Fruit fly (Drosophila melanogaster) Kc167 (cell line): ENCODE measurements around the gene CG10730.

Experiments
- Myc ChIP-seq: fragments of >200 bp; optimal IDR thresholded peaks from 2 replicates; lab custom pipeline; 2017; ENCODE audit warnings: missing external identifiers
- Sin3A ChIP-seq: fragments of >200 bp; optimal IDR thresholded peaks from 2 replicates; lab custom pipeline; 2018; ENCODE audit warnings: missing external identifiers
- h ChIP-seq: fragments of >200 bp; optimal IDR thresholded peaks from 3 replicates; lab custom pipeline; 2018; ENCODE audit warnings: missing external identifiers
- insv ChIP-seq: fragments of >200 bp; optimal IDR thresholded peaks from 3 replicates; lab custom pipeline; 2018; ENCODE audit warnings: missing external identifiers
- psq ChIP-seq: fragments of >200 bp; optimal IDR thresholded peaks from 2 replicates; lab custom pipeline; 2017; ENCODE audit warnings: missing external identifiers
- ttk ChIP-seq: sonication (Bioruptor generic); optimal IDR thresholded peaks from 2 replicates; lab custom pipeline; 2017; ENCODE audit warnings: missing external identifiers

The CG10730 gene

dm6 chr2L:20072095-20072494 lies at the start of gene CG10730:
CG10730 (minus strand) TSS chr2L:20072195.
- TF ChIP-seq psq: no peak
- TF ChIP-seq Myc: no peak
- no peak for TF ChIP-seq h (lab: Kevin White, UChicago)
- no peak for TF ChIP-seq insv (lab: Kevin White, UChicago)
- TF ChIP-seq ttk (lab: Kevin White, UChicago): no peak
- TF ChIP-seq Sin3A (lab: Kevin White, UChicago): no peak

- TF ChIP-seq insv (lab: Kevin White, UChicago) (no peak), h (lab: Kevin White, UChicago) (no peak), Myc (no peak)
Measured at dm6 chr2L:20121233-20121551, 49.2 kb upstream of the CG10730 start.

DNA sequence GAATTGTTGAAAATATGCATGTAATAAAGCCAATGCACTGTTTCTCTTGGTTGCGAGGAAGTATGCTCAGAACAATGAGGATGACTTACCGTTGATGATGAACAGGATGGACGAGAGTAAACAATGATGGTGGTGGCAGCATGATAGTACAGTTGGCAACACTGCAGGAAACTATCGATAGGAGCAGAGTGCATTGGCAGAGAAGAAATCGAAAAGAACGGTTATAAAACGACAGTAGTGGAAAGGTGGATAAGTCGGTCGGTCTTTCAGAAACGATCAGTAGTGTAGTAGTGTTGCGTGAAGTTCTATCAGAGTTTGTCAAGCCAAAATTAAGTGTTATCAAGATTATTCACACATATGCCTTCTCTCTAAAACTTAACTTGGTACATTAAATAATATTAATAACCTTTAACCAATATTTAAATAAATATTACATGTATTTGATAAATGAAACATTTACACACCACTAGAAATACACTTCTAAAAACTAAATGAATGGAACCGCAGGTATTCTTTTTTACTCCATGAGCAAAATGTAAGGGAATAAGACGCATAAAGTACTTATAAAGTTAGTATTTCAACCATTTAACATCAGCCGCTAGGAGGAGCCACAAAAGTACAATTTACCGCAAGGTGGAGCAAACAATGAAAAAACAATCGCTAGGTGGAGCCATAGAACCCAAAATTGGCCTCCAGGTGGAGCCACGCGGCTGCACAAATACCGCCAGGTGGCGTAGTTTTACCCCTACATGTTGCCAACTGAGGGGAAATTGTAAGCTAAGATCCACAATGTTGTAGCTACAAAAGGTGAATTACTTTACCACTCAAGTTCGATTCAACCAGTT lies 48.6 kb upstream of the CG10730 start:
- TF ChIP-seq psq (no peak), ttk (lab: Kevin White, UChicago) (no peak), h (lab: Kevin White, UChicago) (no peak), insv (lab: Kevin White, UChicago) (no peak), Myc (no peak), Sin3A (lab: Kevin White, UChicago) (no peak)

dm6 chr2L:20117752-20118151 lies 45.8 kb upstream of the CG10730 start:
- TF ChIP-seq insv (lab: Kevin White, UChicago): no peak
- TF ChIP-seq Sin3A (lab: Kevin White, UChicago): no peak

- no peak for TF ChIP-seq ttk (lab: Kevin White, UChicago)
- no peak for TF ChIP-seq insv (lab: Kevin White, UChicago)
- TF ChIP-seq Sin3A (lab: Kevin White, UChicago): no peak
- TF ChIP-seq h (lab: Kevin White, UChicago): no peak
- no peak for TF ChIP-seq Myc
- TF ChIP-seq psq: no peak
Measured at dm6 chr2L:20115865-20116264, 43.9 kb upstream of the CG10730 start.

DNA sequence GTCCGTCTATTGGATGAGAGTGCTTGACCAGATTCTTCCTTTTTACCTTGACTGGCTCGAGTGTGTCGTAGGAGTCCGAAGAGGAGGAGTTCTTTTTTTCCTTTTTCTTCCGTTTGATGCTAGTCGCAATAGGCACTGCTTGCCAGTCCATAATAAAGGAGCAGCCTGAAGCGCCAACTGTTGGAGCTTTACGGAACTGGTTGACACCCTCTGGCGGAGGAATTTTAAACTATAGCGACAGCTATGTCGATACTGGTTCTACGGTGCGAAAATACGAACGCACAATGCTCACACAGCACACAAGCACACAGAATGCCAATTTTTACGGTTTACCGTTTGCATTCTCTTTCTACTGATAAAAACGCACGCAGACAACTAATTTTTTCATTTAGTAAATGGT lies 34.6 kb upstream of the CG10730 start:
- TF ChIP-seq ttk (lab: Kevin White, UChicago) (no peak), psq (no peak), Myc (no peak), insv (lab: Kevin White, UChicago) (no peak), Sin3A (lab: Kevin White, UChicago) (no peak), h (lab: Kevin White, UChicago) (no peak)

dm6 chr2L:20104526-20104925 lies 32.5 kb upstream of the CG10730 start:
- TF ChIP-seq Myc (no peak), ttk (lab: Kevin White, UChicago) (no peak), h (lab: Kevin White, UChicago) (no peak), psq (no peak)

- TF ChIP-seq psq: no peak
- no peak for TF ChIP-seq Myc
- TF ChIP-seq h (lab: Kevin White, UChicago): no peak
- no peak for TF ChIP-seq ttk (lab: Kevin White, UChicago)
- no peak for TF ChIP-seq Sin3A (lab: Kevin White, UChicago)
- no peak for TF ChIP-seq insv (lab: Kevin White, UChicago)
Measured at dm6 chr2L:20104050-20104449, 32.1 kb upstream of the CG10730 start, which contains the start of gene CG13970. CG13970 (minus strand) TSS chr2L:20104150.

- no peak for TF ChIP-seq psq
- TF ChIP-seq insv (lab: Kevin White, UChicago): no peak
- TF ChIP-seq h (lab: Kevin White, UChicago): no peak
- no peak for TF ChIP-seq Sin3A (lab: Kevin White, UChicago)
- no peak for TF ChIP-seq ttk (lab: Kevin White, UChicago)
- no peak for TF ChIP-seq Myc
Measured at dm6 chr2L:20098194-20098593, 26.2 kb upstream of the CG10730 start.

dm6 chr2L:20097773-20098172 lies 25.8 kb upstream of the CG10730 start:
- no peak for TF ChIP-seq Sin3A (lab: Kevin White, UChicago)
- TF ChIP-seq Myc: no peak
- no peak for TF ChIP-seq h (lab: Kevin White, UChicago)
- TF ChIP-seq insv (lab: Kevin White, UChicago): no peak
- TF ChIP-seq ttk (lab: Kevin White, UChicago): no peak
- no peak for TF ChIP-seq psq

DNA sequence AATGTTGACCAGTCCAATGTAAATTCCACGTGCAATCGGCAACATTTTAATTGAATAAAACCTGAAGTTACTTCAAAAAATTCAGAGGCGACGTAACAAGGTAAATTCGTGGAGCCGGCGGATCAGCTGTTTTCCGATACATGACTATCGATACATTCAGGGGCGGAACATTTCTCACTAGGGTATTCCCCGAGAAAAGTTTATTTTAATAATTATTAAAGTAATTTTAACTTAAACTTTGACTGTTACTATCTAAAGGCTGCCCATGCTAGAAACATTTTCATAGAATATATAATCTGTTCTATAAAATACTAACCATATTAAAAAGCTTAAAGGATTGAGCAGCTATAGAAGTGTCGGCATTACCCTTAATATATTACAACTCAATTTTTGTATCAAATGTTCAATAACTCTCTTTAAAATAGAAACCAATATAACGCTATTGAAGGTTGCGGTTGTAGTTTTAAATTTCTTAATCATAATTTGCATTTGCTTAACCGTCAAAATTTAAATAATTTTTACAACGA lies 25.2 kb upstream of the CG10730 start, which contains the start of the genes mRpS18B and Kua:
Gene mRpS18B, minus strand, starts transcription at position 149 of the 527 bp plus-strand sequence.
Gene Kua, plus strand, starts transcription at position 477 of the 527 bp plus-strand sequence.
- TF ChIP-seq insv (lab: Kevin White, UChicago) (no peak), Myc (no peak), h (lab: Kevin White, UChicago) (no peak), psq (no peak), Sin3A (lab: Kevin White, UChicago) (no peak), ttk (lab: Kevin White, UChicago) (no peak)

- no peak for TF ChIP-seq insv (lab: Kevin White, UChicago)
- no peak for TF ChIP-seq ttk (lab: Kevin White, UChicago)
- no peak for TF ChIP-seq psq
- no peak for TF ChIP-seq Myc
- TF ChIP-seq Sin3A (lab: Kevin White, UChicago): no peak
- TF ChIP-seq h (lab: Kevin White, UChicago): no peak
Measured at dm6 chr2L:20093794-20094193, 21.8 kb upstream of the CG10730 start, which contains the start of the genes Taf13 and nesd. Taf13 (minus strand) TSS chr2L:20093849. nesd (plus strand) TSS chr2L:20093972.
